Worm (Caenorhabditis elegans) whole organism, L4/young adult: ENCODE measurements around the gene srg-58.

Experiments used
- W03F9.2 ChIP-seq: fragments of 150-350 bp; optimal IDR thresholded peaks from 2 replicates; lab custom pipeline; 2014; ENCODE audit warnings: missing biosample characterization, missing genetic modification characterization
- dao-5 ChIP-seq: sonication (generic microtip); optimal IDR thresholded peaks from 2 replicates; lab custom pipeline; 2016; ENCODE audit warnings: missing genotype, missing genetic modification characterization, moderate library complexity, missing compliant biosample characterization
- him-1 ChIP-seq: sonication (generic microtip); optimal IDR thresholded peaks from 2 replicates; lab custom pipeline; 2016; ENCODE audit warnings: missing genotype, missing genetic modification reagents, missing genetic modification characterization, missing compliant biosample characterization

Gene srg-58

ce11 chrV:2759456-2759855, at the start of gene srg-58:
Gene srg-58 (minus strand): TSS chrV:2759556.
- no peak for TF ChIP-seq W03F9.2
- TF ChIP-seq him-1 (tag; lab: Kevin White, UChicago): no peak
- no peak for TF ChIP-seq dao-5 (tag; lab: Kevin White, UChicago)

- TF ChIP-seq W03F9.2 (no peak), dao-5 (tag; lab: Kevin White, UChicago) (no peak), him-1 (tag; lab: Kevin White, UChicago) (no peak)
Measured at ce11 chrV:2807760-2808159, 48.4 kb upstream of the srg-58 start, which contains the start of gene ketn-1. Gene ketn-1 (minus strand): TSS chrV:2807860.

ce11 chrV:2803258-2803657, 43.9 kb upstream of the srg-58 start:
- TF ChIP-seq W03F9.2: no peak
- TF ChIP-seq him-1 (tag; lab: Kevin White, UChicago): no peak
- no peak for TF ChIP-seq dao-5 (tag; lab: Kevin White, UChicago)

ce11 chrV:2801955-2802354, 42.6 kb upstream of the srg-58 start:
- TF ChIP-seq him-1 (tag; lab: Kevin White, UChicago): no peak

- no peak for TF ChIP-seq W03F9.2
- no peak for TF ChIP-seq him-1 (tag; lab: Kevin White, UChicago)
- TF ChIP-seq dao-5 (tag; lab: Kevin White, UChicago): no peak
Measured at ce11 chrV:2800676-2801075, 41.3 kb upstream of the srg-58 start.

ce11 chrV:2799172-2799869, 40.0 kb upstream of the srg-58 start:
- TF ChIP-seq dao-5 (tag; lab: Kevin White, UChicago) (no peak), him-1 (tag; lab: Kevin White, UChicago) (no peak), W03F9.2 (no peak)

ce11 chrV:2795998-2796397, 36.6 kb upstream of the srg-58 start, which contains the start of gene F54E2.2:
Gene F54E2.2 (plus strand): TSS chrV:2796298.
- TF ChIP-seq him-1 (tag; lab: Kevin White, UChicago) (no peak), dao-5 (tag; lab: Kevin White, UChicago) (no peak), W03F9.2 (no peak)

- no peak for TF ChIP-seq dao-5 (tag; lab: Kevin White, UChicago)
- TF ChIP-seq him-1 (tag; lab: Kevin White, UChicago): no peak
- TF ChIP-seq W03F9.2: no peak
Measured at ce11 chrV:2792958-2793357, 33.6 kb upstream of the srg-58 start.

- TF ChIP-seq him-1 (tag; lab: Kevin White, UChicago): no peak
- no peak for TF ChIP-seq W03F9.2
- TF ChIP-seq dao-5 (tag; lab: Kevin White, UChicago): no peak
Measured at ce11 chrV:2780786-2781185, 21.4 kb upstream of the srg-58 start, which contains the start of gene R05D8.11. Gene R05D8.11 (minus strand): TSS chrV:2780886.

- TF ChIP-seq him-1 (tag; lab: Kevin White, UChicago) (no peak), dao-5 (tag; lab: Kevin White, UChicago) (no peak), W03F9.2 (no peak)
Measured at ce11 chrV:2774042-2774441, 14.7 kb upstream of the srg-58 start, which contains the start of gene srj-18. Gene srj-18 (plus strand): TSS chrV:2774342.

ce11 chrV:2771560-2771959, 12.2 kb upstream of the srg-58 start, which contains the start of gene srh-56:
Gene srh-56 (plus strand): TSS chrV:2771860.
- TF ChIP-seq him-1 (tag; lab: Kevin White, UChicago) (no peak), dao-5 (tag; lab: Kevin White, UChicago) (no peak), W03F9.2 (no peak)

ce11 chrV:2769754-2770153, 10.4 kb upstream of the srg-58 start, which contains the start of gene dhs-15:
Gene dhs-15 (minus strand): TSS chrV:2769854.
- TF ChIP-seq him-1 (tag; lab: Kevin White, UChicago) (no peak), W03F9.2 (no peak), dao-5 (tag; lab: Kevin White, UChicago) (no peak)

ce11 chrV:2767465-2767864, 8.1 kb upstream of the srg-58 start, which contains the start of gene R05D8.9:
Gene R05D8.9 (minus strand): TSS chrV:2767565.
- no peak for TF ChIP-seq dao-5 (tag; lab: Kevin White, UChicago)
- no peak for TF ChIP-seq W03F9.2
- TF ChIP-seq him-1 (tag; lab: Kevin White, UChicago): no peak

ce11 chrV:2765052-2765451, 5.7 kb upstream of the srg-58 start, which contains the start of gene dhs-14:
Gene dhs-14 (minus strand): TSS chrV:2765200.
- no peak for TF ChIP-seq him-1 (tag; lab: Kevin White, UChicago)
- no peak for TF ChIP-seq dao-5 (tag; lab: Kevin White, UChicago)
- TF ChIP-seq W03F9.2: no peak
